Fruit fly (Drosophila melanogaster): ENCODE measurements around the gene CG5039.

dm6 chr3R:25660985-25661530 lies 17.4 kb upstream of the CG5039 start, which contains the start of gene Tnks:
- no peak for TF ChIP-seq lola (GFP tag; optimal IDR thresholded peaks at IDR 0.05)
- TF ChIP-seq sage (GFP tag; optimal IDR thresholded peaks at IDR 0.05): no peak
- TF ChIP-seq pan (optimal IDR thresholded peaks at IDR 0.05): no peak

Data from whole organism, wandering third instar larva.